Worm (Caenorhabditis elegans): ENCODE measurements around the gene bath-33.

Gene bath-33

ce11 chrII:1621180-1621579, 15.2 kb upstream of the bath-33 start, which contains the start of gene fbxa-158:
fbxa-158 (minus strand) TSS chrII:1621280.
- TF ChIP-seq unc-62 (GFP tag; optimal IDR thresholded peaks at IDR 0.05), result no peak

ce11 chrII:1618948-1619347, 13.0 kb upstream of the bath-33 start, which contains the start of gene fbxa-166:
fbxa-166 (minus strand) TSS chrII:1619048.
- no peak for TF ChIP-seq unc-62 (GFP tag; optimal IDR thresholded peaks at IDR 0.05)

- TF ChIP-seq unc-62 (GFP tag; optimal IDR thresholded peaks at IDR 0.05), result no peak
Observed at ce11 chrII:1616382-1616781, 10.4 kb upstream of the bath-33 start, which contains the start of gene fbxa-165. fbxa-165 (minus strand) TSS chrII:1616482.

- no peak for TF ChIP-seq unc-62 (GFP tag; optimal IDR thresholded peaks at IDR 0.05)
Observed at ce11 chrII:1613972-1614371, 8.0 kb upstream of the bath-33 start, which contains the start of gene fbxa-164. fbxa-164 (minus strand) TSS chrII:1614072.

ce11 chrII:1610630-1611029, 4.7 kb upstream of the bath-33 start, which contains the start of gene fbxa-163:
fbxa-163 (minus strand) TSS chrII:1610730.
- TF ChIP-seq unc-62 (GFP tag; optimal IDR thresholded peaks at IDR 0.05), result no peak

- no peak for TF ChIP-seq unc-62 (GFP tag; optimal IDR thresholded peaks at IDR 0.05)
Observed at ce11 chrII:1608915-1609314, 2.9 kb upstream of the bath-33 start.

ce11 chrII:1607575-1607974, 1.6 kb upstream of the bath-33 start:
- no peak for TF ChIP-seq unc-62 (GFP tag; optimal IDR thresholded peaks at IDR 0.05)

- no peak for TF ChIP-seq unc-62 (GFP tag; optimal IDR thresholded peaks at IDR 0.05)
Observed at ce11 chrII:1605010-1605409, 969 bp downstream of the bath-33 start.

- no peak for TF ChIP-seq unc-62 (GFP tag; optimal IDR thresholded peaks at IDR 0.05)
Observed at ce11 chrII:1603049-1603448, 2.9 kb downstream of the bath-33 start.

ce11 chrII:1601507-1601906, 4.5 kb downstream of the bath-33 start, which contains the start of gene bath-47:
bath-47 (plus strand) TSS chrII:1601811.
- no peak for TF ChIP-seq unc-62 (GFP tag; optimal IDR thresholded peaks at IDR 0.05)

ce11 chrII:1600661-1601060, 5.3 kb downstream of the bath-33 start, which contains the start of gene bath-26:
bath-26 (minus strand) TSS chrII:1600761.
- no peak for TF ChIP-seq unc-62 (GFP tag; optimal IDR thresholded peaks at IDR 0.05)

ce11 chrII:1597101-1598088, 8.6 kb downstream of the bath-33 start, which contains the start of gene bath-46:
bath-46 (plus strand) TSS chrII:1597906.
- TF ChIP-seq unc-62 (GFP tag; optimal IDR thresholded peaks at IDR 0.05), result no peak

- TF ChIP-seq unc-62 (GFP tag; optimal IDR thresholded peaks at IDR 0.05), result no peak
Observed at ce11 chrII:1595137-1595536, 10.8 kb downstream of the bath-33 start, which contains the start of gene clec-20. clec-20 (minus strand) TSS chrII:1595237.

- TF ChIP-seq unc-62 (GFP tag; optimal IDR thresholded peaks at IDR 0.05), result no peak
Observed at ce11 chrII:1589845-1590244, 16.1 kb downstream of the bath-33 start, which contains the start of gene T07H3.7. T07H3.7 (minus strand) TSS chrII:1589945.

ce11 chrII:1586305-1586704, 19.7 kb downstream of the bath-33 start, which contains the start of gene T07H3.8:
T07H3.8 (plus strand) TSS chrII:1586605.
- no peak for TF ChIP-seq unc-62 (GFP tag; optimal IDR thresholded peaks at IDR 0.05)

- no peak for TF ChIP-seq unc-62 (GFP tag; optimal IDR thresholded peaks at IDR 0.05)
Observed at ce11 chrII:1584140-1584539, 21.8 kb downstream of the bath-33 start, which contains the start of gene clec-21. clec-21 (minus strand) TSS chrII:1584240.
